Worm (Caenorhabditis elegans): ENCODE data around the gene C03G5.14.

DNA sequence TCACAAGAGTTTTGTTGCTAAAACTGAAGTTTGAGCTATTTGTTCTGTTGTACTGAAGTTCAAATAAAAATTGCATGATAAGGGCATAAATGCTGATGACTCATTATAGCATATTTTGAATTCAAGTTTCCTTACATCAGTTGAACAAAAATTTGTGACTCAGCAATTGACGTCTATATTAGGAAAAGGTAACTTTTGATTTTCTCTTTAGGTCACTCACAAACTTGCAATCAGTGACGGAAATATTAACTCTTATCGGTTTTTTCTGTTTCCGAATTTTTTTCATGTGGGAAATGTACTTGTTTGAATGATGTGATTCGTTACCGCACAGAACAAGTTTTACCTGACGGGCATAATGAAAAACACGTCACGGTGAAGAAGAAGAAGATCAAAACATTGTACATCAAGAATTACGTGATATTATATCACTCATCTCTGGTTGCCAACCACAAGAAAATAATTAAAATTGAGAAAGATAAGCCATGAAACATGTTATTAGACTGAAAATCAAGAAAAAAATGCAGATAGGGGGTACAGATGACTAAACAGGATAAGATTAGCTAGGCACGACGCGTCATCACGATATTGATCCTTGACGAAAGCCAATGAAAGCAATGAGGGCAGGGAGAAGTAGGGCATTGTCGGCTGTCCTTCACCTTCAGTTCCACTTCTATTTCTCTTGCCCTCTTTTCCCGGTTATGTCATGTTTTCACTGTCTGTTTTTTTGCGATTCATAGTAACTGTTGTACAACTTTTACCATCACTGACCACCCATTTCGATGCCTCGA, 42.1 kb downstream of the C03G5.14 start:
- TF ChIP-seq dao-5 (tag; optimal IDR thresholded peaks at IDR 0.05) (no peak), him-1 (tag; optimal IDR thresholded peaks at IDR 0.05) (no peak), W03F9.2 (tag; optimal IDR thresholded peaks at IDR 0.05) (no peak)

All from whole organism, L4/young adult.